Fruit fly (Drosophila melanogaster) whole organism, embryonic: ENCODE results near the gene CG5697.
A peak's percentile ranks its signal among the peaks of the same experiment; 100 is the strongest.

ENCODE experiments used
- ATbp ChIP-seq: fragments of 200-800 bp; sonication (Bioruptor generic); optimal IDR thresholded peaks from 2 replicates; lab custom pipeline; 2017; ENCODE audit warnings: missing biosample characterization, mild to moderate bottlenecking, missing genetic modification characterization, missing genetic modification reagents
- C15 ChIP-seq: fragments of 200-800 bp; sonication (Bioruptor generic); IDR thresholded peaks from 3 replicates; pipeline ENCODE4 v1.3.6; 2022; ENCODE audit warnings: missing biosample characterization, missing genetic modification characterization
- CG10274 ChIP-seq: fragments of 200-800 bp; sonication (Bioruptor generic); optimal IDR thresholded peaks from 3 replicates; lab custom pipeline; 2017; ENCODE audit warnings: missing biosample characterization, mild to moderate bottlenecking, missing genetic modification characterization
- CG10654 ChIP-seq: fragments of 200-800 bp; sonication (Bioruptor generic); optimal IDR thresholded peaks from 2 replicates; lab custom pipeline; 2016; ENCODE audit warnings: missing biosample characterization, missing genetic modification characterization
- CG14441 ChIP-seq: fragments of 200-800 bp; sonication (Bioruptor generic); IDR thresholded peaks from 2 replicates; pipeline ENCODE4 v1.3.6; 2022; ENCODE audit warnings: missing biosample characterization, missing genetic modification characterization
- CG14667 ChIP-seq: fragments of 200-800 bp; sonication (Bioruptor generic); IDR thresholded peaks from 2 replicates; pipeline ENCODE4 v1.3.6; 2022; ENCODE audit warnings: missing biosample characterization, missing genetic modification characterization
- CG15011 ChIP-seq: fragments of 200-800 bp; sonication (Bioruptor generic); optimal IDR thresholded peaks from 3 replicates; lab custom pipeline; 2018; ENCODE audit warnings: missing biosample characterization, mild to moderate bottlenecking, missing genetic modification characterization
- CG16779 ChIP-seq: fragments of 200-800 bp; sonication (Bioruptor generic); IDR thresholded peaks from 2 replicates; pipeline ENCODE4 v1.3.6; 2022; ENCODE audit warnings: missing biosample characterization, missing genetic modification characterization
- CG16815 ChIP-seq: fragments of 200-800 bp; sonication (Bioruptor generic); optimal IDR thresholded peaks from 3 replicates; lab custom pipeline; 2017; ENCODE audit warnings: missing biosample characterization, mild to moderate bottlenecking, missing genetic modification characterization
- CG17361 ChIP-seq: fragments of 200-800 bp; sonication (Bioruptor generic); IDR thresholded peaks from 3 replicates; pipeline ENCODE4 v1.3.6; 2022; ENCODE audit warnings: missing biosample characterization, missing genetic modification characterization
- CG17612 ChIP-seq: fragments of 200-800 bp; sonication (Bioruptor generic); IDR thresholded peaks from 2 replicates; pipeline ENCODE4 v1.3.6; 2022; ENCODE audit warnings: missing biosample characterization, missing genetic modification characterization
- CG1832 ChIP-seq: fragments of 200-800 bp; sonication (Bioruptor generic); optimal IDR thresholded peaks from 2 replicates; lab custom pipeline; 2017; ENCODE audit warnings: missing biosample characterization, mild to moderate bottlenecking, missing genetic modification characterization, inconsistent platforms
- CG33213 ChIP-seq: fragments of 200-800 bp; sonication (Bioruptor generic); optimal IDR thresholded peaks from 3 replicates; lab custom pipeline; 2016; ENCODE audit warnings: missing biosample characterization, missing genetic modification characterization
- CG34422 ChIP-seq: fragments of 200-800 bp; sonication (Bioruptor generic); IDR thresholded peaks from 3 replicates; pipeline ENCODE4 v1.3.6; 2022; ENCODE audit warnings: missing biosample characterization, missing genetic modification characterization
- CG3847 ChIP-seq: fragments of 200-800 bp; sonication (Bioruptor generic); IDR thresholded peaks from 2 replicates; pipeline ENCODE4 v1.3.6; 2022; ENCODE audit warnings: missing biosample characterization, missing genetic modification characterization
- CG43689 ChIP-seq: fragments of 200-800 bp; sonication (Bioruptor generic); IDR thresholded peaks from 2 replicates; pipeline ENCODE4 v1.3.6; 2022; ENCODE audit warnings: missing biosample characterization, missing genetic modification characterization
- CG4424 ChIP-seq: fragments of 200-800 bp; sonication (Bioruptor generic); optimal IDR thresholded peaks from 3 replicates; lab custom pipeline; 2016; ENCODE audit warnings: missing biosample characterization, missing genetic modification characterization
- CG4707 ChIP-seq: fragments of 200-800 bp; sonication (Bioruptor generic); optimal IDR thresholded peaks from 2 replicates; lab custom pipeline; 2018; ENCODE audit warnings: missing biosample characterization, mild to moderate bottlenecking, missing genetic modification characterization, moderate library complexity
- CG4854 ChIP-seq: fragments of 200-800 bp; sonication (Bioruptor generic); optimal IDR thresholded peaks from 2 replicates; lab custom pipeline; 2016; ENCODE audit warnings: missing biosample characterization, missing genetic modification characterization, inconsistent platforms
- CG6791 ChIP-seq: fragments of 200-800 bp; sonication (Bioruptor generic); IDR thresholded peaks from 3 replicates; pipeline ENCODE4 v1.3.6; 2022; ENCODE audit warnings: missing biosample characterization, missing genetic modification characterization; ENCODE audit not compliant: partially characterized antibody
- CG7987 ChIP-seq: fragments of 200-800 bp; sonication (Bioruptor generic); optimal IDR thresholded peaks from 2 replicates; lab custom pipeline; 2018; ENCODE audit warnings: missing biosample characterization, mild to moderate bottlenecking, missing genetic modification characterization, moderate library complexity
- CG8388 ChIP-seq: fragments of 200-800 bp; sonication (Bioruptor generic); optimal IDR thresholded peaks from 2 replicates; lab custom pipeline; 2019; ENCODE audit warnings: missing biosample characterization, mild to moderate bottlenecking, missing genetic modification characterization, moderate library complexity
- CG9932 ChIP-seq: fragments of 200-800 bp; sonication (Bioruptor generic); IDR thresholded peaks from 2 replicates; pipeline ENCODE4 v1.3.6; 2022; ENCODE audit warnings: missing biosample characterization, missing genetic modification characterization
- Dfd ChIP-seq, 2 experiments: fragments of >200 bp; optimal IDR thresholded peaks; 2 replicates each; lab custom pipeline; 2017; ENCODE audit warnings: missing biosample characterization in 2 of 2, missing genetic modification characterization in 2 of 2
- Fer2 ChIP-seq: fragments of 200-800 bp; sonication (Bioruptor generic); optimal IDR thresholded peaks from 2 replicates; lab custom pipeline; 2018; ENCODE audit warnings: missing biosample characterization, mild to moderate bottlenecking, missing genetic modification characterization, moderate library complexity
- Gsc ChIP-seq: fragments of 200-800 bp; sonication (Bioruptor generic); IDR thresholded peaks from 2 replicates; pipeline ENCODE4 v1.3.6; 2022; ENCODE audit warnings: missing biosample characterization, missing genetic modification characterization
- H15 ChIP-seq: fragments of 200-800 bp; sonication (Bioruptor generic); IDR thresholded peaks from 3 replicates; pipeline ENCODE4 v1.3.6; 2022; ENCODE audit warnings: missing biosample characterization, missing genetic modification characterization
- Hr39 ChIP-seq: fragments of >200 bp; optimal IDR thresholded peaks from 2 replicates; lab custom pipeline; 2017
- Med ChIP-seq: fragments of 200-800 bp; sonication (Bioruptor generic); peaks from one replicate; lab custom pipeline; 2016; ENCODE audit warnings: missing biosample characterization, missing genetic modification characterization, mild to moderate bottlenecking, inconsistent platforms, moderate library complexity
- Mrtf ChIP-seq: fragments of 200-800 bp; sonication (Bioruptor generic); IDR thresholded peaks from 3 replicates; pipeline ENCODE4 v1.3.6; 2022; ENCODE audit warnings: missing biosample characterization, missing genetic modification characterization
- Rfx ChIP-seq: fragments of 200-800 bp; sonication (Bioruptor generic); IDR thresholded peaks from 2 replicates; pipeline ENCODE4 v1.3.6; 2022; ENCODE audit warnings: missing biosample characterization, missing genetic modification characterization
- Scr ChIP-seq: fragments of 200-800 bp; sonication (Bioruptor generic); IDR thresholded peaks from 2 replicates; pipeline ENCODE4 v1.3.6; 2022; ENCODE audit warnings: missing biosample characterization, missing genetic modification characterization; ENCODE audit not compliant: partially characterized antibody
- Trl ChIP-seq, 3 experiments: fragments of >200 bp in 2 of 3; fragments of 200-800 bp in 1 of 3; sonication (Bioruptor generic) in 1 of 3; optimal IDR thresholded peaks; 2 replicates in 1 of 3; 3 replicates in 2 of 3; lab custom pipeline; 2016 to 2017; ENCODE audit warnings: missing biosample characterization in 1 of 3, missing genetic modification characterization in 1 of 3
- Usf ChIP-seq: fragments of 200-800 bp; sonication (Bioruptor generic); optimal IDR thresholded peaks from 2 replicates; lab custom pipeline; 2017; ENCODE audit warnings: missing genotype, missing biosample characterization, missing genetic modification characterization
- YL-1 ChIP-seq: fragments of 200-800 bp; sonication (Bioruptor generic); optimal IDR thresholded peaks from 3 replicates; lab custom pipeline; 2017; ENCODE audit warnings: missing biosample characterization, mild to moderate bottlenecking, missing genetic modification characterization
- ash1 ChIP-seq: fragments of 200-800 bp; sonication (Bioruptor generic); optimal IDR thresholded peaks from 2 replicates; lab custom pipeline; 2018; ENCODE audit warnings: missing biosample characterization, mild to moderate bottlenecking, missing genetic modification characterization
- ato ChIP-seq: fragments of 200-800 bp; sonication (Bioruptor generic); IDR thresholded peaks from 2 replicates; pipeline ENCODE4 v1.3.6; 2022; ENCODE audit warnings: missing biosample characterization, missing genetic modification characterization; ENCODE audit not compliant: partially characterized antibody
- bigmax ChIP-seq: fragments of 200-800 bp; sonication (Bioruptor generic); optimal IDR thresholded peaks from 2 replicates; lab custom pipeline; 2018; ENCODE audit warnings: missing biosample characterization, mild to moderate bottlenecking, missing genetic modification characterization
- cwo ChIP-seq: fragments of 200-800 bp; sonication (Bioruptor generic); optimal IDR thresholded peaks from 3 replicates; lab custom pipeline; 2017; ENCODE audit warnings: missing biosample characterization, missing genetic modification characterization, mild to moderate bottlenecking, moderate library complexity, missing genetic modification reagents
- da ChIP-seq: fragments of 200-800 bp; sonication (Bioruptor generic); optimal IDR thresholded peaks from 2 replicates; lab custom pipeline; 2016; ENCODE audit warnings: missing biosample characterization, missing genetic modification characterization
- dimm ChIP-seq: fragments of 200-800 bp; sonication (Bioruptor generic); IDR thresholded peaks from 2 replicates; pipeline ENCODE4 v1.3.6; 2022; ENCODE audit warnings: missing biosample characterization, missing genetic modification characterization
- lilli ChIP-seq: fragments of 200-800 bp; sonication (Bioruptor generic); optimal IDR thresholded peaks from 3 replicates; lab custom pipeline; 2016; ENCODE audit warnings: missing biosample characterization, missing genetic modification characterization
- lov ChIP-seq, 2 experiments: fragments of 200-800 bp in 1 of 2; fragments of >200 bp in 1 of 2; sonication (Bioruptor generic) in 1 of 2; IDR thresholded peaks in 1 of 2; optimal IDR thresholded peaks in 1 of 2; 2 replicates in 1 of 2; 3 replicates in 1 of 2; pipeline versions ENCODE4 v1.3.6 to Lab custom; 2017 to 2022; ENCODE audit warnings: missing biosample characterization in 1 of 2, missing genetic modification characterization in 1 of 2
- nerfin-1 ChIP-seq: fragments of 200-800 bp; sonication (Bioruptor generic); optimal IDR thresholded peaks from 3 replicates; lab custom pipeline; 2019; ENCODE audit warnings: missing biosample characterization, mild to moderate bottlenecking, missing genetic modification characterization, moderate library complexity
- odd ChIP-seq: fragments of 200-800 bp; sonication (Bioruptor generic); optimal IDR thresholded peaks from 2 replicates; lab custom pipeline; 2017; ENCODE audit warnings: missing biosample characterization, mild to moderate bottlenecking, missing genetic modification characterization
- org-1 ChIP-seq: fragments of 200-800 bp; sonication (Bioruptor generic); optimal IDR thresholded peaks from 2 replicates; lab custom pipeline; 2017; ENCODE audit warnings: missing biosample characterization, missing genetic modification characterization
- otp ChIP-seq: fragments of 200-800 bp; sonication (Bioruptor generic); IDR thresholded peaks from 3 replicates; pipeline ENCODE4, ENCODE4 v1.3.6; 2022; ENCODE audit warnings: missing biosample characterization, missing genetic modification characterization
- rib ChIP-seq: fragments of 200-800 bp; sonication (Bioruptor generic); IDR thresholded peaks from 2 replicates; pipeline ENCODE4 v1.3.6; 2022; ENCODE audit warnings: missing biosample characterization, missing genetic modification characterization
- sens ChIP-seq: fragments of 200-800 bp; sonication (Bioruptor generic); peaks from one replicate; lab custom pipeline; 2016; ENCODE audit warnings: missing biosample characterization, missing genetic modification characterization
- slp2 ChIP-seq: fragments of 200-800 bp; sonication (Bioruptor generic); optimal IDR thresholded peaks from 2 replicates; lab custom pipeline; 2016; ENCODE audit warnings: missing biosample characterization, missing genetic modification characterization
- unpg ChIP-seq: fragments of 200-800 bp; sonication (Bioruptor generic); optimal IDR thresholded peaks from 3 replicates; lab custom pipeline; 2018; ENCODE audit warnings: missing biosample characterization, mild to moderate bottlenecking, missing genetic modification characterization, moderate library complexity
- z ChIP-seq: fragments of 200-800 bp; sonication (Bioruptor generic); IDR thresholded peaks from 3 replicates; pipeline ENCODE4 v1.3.6; 2022; ENCODE audit warnings: missing biosample characterization, missing genetic modification characterization

The CG5697 gene

DNA sequence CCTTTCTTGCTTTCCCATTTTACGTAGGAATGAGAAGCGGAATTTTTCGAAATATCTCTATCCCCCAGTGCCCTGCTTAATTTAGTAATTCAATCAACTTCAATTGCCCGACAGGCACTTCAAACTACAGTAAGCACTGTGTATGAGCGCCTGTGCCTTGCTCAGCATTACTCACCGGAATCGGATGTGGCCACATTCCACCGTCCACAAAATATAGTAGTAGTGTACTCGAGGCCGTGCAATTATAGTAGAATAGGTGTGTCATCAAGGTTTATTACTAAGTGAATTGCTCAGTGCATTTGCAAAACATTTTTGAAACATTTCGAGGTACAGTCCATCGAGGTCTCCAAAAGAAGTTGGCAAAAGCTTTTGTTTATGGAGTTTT lies 49.9 kb downstream of the CG5697 start (continued):
- peak; percentile 30; the same call in 1 of the 2 replicates for TF ChIP-seq Rfx (GFP tag; lab: Robert Waterston, UW)
- TF ChIP-seq rib (GFP tag; lab: Robert Waterston, UW) = no peak
- no peak for TF ChIP-seq CG1832 (GFP tag; lab: Kevin White, UChicago)
- no peak for TF ChIP-seq odd
- TF ChIP-seq CG6791 = no peak
- TF ChIP-seq Med = peak; percentile 87
- TF ChIP-seq Usf (GFP tag; lab: Kevin White, UChicago) = no peak
- peak in 1 of 2 experiments; percentile 31 for TF ChIP-seq Trl (optimal IDR thresholded peaks at IDR 0.05; lab: Kevin White, UChicago)
- TF ChIP-seq Trl (GFP tag; optimal IDR thresholded peaks at IDR 0.05; lab: Kevin White, UChicago) = no peak
- TF ChIP-seq H15 = peak; percentile 30; the same call in 1 of the 3 replicates
- TF ChIP-seq CG14441 (GFP tag; lab: Robert Waterston, UW) = no peak; the same call in 1 of the 2 replicates
- TF ChIP-seq z (GFP tag; lab: Robert Waterston, UW) = no peak
- TF ChIP-seq CG16815 (GFP tag; lab: Kevin White, UChicago) = no peak
- TF ChIP-seq ato = no peak
- no peak for TF ChIP-seq da (GFP tag; lab: Kevin White, UChicago)
- no peak for TF ChIP-seq CG16779
- TF ChIP-seq CG10274 = no peak
- no peak for TF ChIP-seq C15 (GFP tag; lab: Robert Waterston, UW)
- TF ChIP-seq sens (GFP tag; lab: Kevin White, UChicago) = peak; percentile 66
- TF ChIP-seq lilli (GFP tag; lab: Kevin White, UChicago) = no peak
- TF ChIP-seq Fer2 = no peak
- no peak for TF ChIP-seq dimm (GFP tag; lab: Robert Waterston, UW)
- no peak for TF ChIP-seq org-1 (GFP tag; lab: Kevin White, UChicago)
- TF ChIP-seq CG3847 (GFP tag; lab: Robert Waterston, UW) = no peak
- no peak for TF ChIP-seq slp2
- TF ChIP-seq CG17361 = no peak
- no peak for TF ChIP-seq CG10654 (GFP tag; lab: Kevin White, UChicago)
- no peak for TF ChIP-seq YL-1 (GFP tag; lab: Kevin White, UChicago)
- TF ChIP-seq CG4424 (GFP tag; lab: Kevin White, UChicago) = no peak
- TF ChIP-seq Mrtf (GFP tag; lab: Robert Waterston, UW) = no peak
- TF ChIP-seq bigmax (GFP tag; lab: Kevin White, UChicago) = no peak
- TF ChIP-seq unpg = no peak
- TF ChIP-seq cwo (GFP tag; lab: Kevin White, UChicago) = no peak
- no peak for TF ChIP-seq CG14667 (GFP tag; lab: Robert Waterston, UW)
- TF ChIP-seq CG34422 (GFP tag; lab: Robert Waterston, UW) = no peak
- no peak for TF ChIP-seq CG17612 (GFP tag; lab: Robert Waterston, UW)
- TF ChIP-seq ash1 = no peak
- TF ChIP-seq CG7987 = no peak
- TF ChIP-seq CG43689 (GFP tag; lab: Robert Waterston, UW) = no peak
- TF ChIP-seq Hr39 (lab: Kevin White, UChicago) = no peak
- TF ChIP-seq Scr (GFP tag; lab: Robert Waterston, UW) = no peak
- no peak for TF ChIP-seq nerfin-1 (tag; lab: Kevin White, UChicago)
- TF ChIP-seq Gsc (GFP tag; lab: Robert Waterston, UW) = no peak
- no peak; the same call in 1 of the 2 replicates for TF ChIP-seq CG9932 (GFP tag; lab: Robert Waterston, UW)
- no peak for TF ChIP-seq CG4707
- TF ChIP-seq ATbp (GFP tag; lab: Kevin White, UChicago) = no peak
- no peak for TF ChIP-seq Dfd (GFP tag; optimal IDR thresholded peaks at IDR 0.05; lab: Kevin White, UChicago)
- TF ChIP-seq CG15011 (GFP tag; lab: Kevin White, UChicago) = no peak
- no peak for TF ChIP-seq lov (optimal IDR thresholded peaks at IDR 0.05; lab: Kevin White, UChicago)
- 0 out of 3 replicates have a peak, but pooled peaks have one; percentile 44 for TF ChIP-seq lov (GFP tag; IDR thresholded peaks at IDR 0.05; lab: Robert Waterston, UW)
- TF ChIP-seq CG33213 = no peak
- no peak for TF ChIP-seq CG4854 (GFP tag; lab: Kevin White, UChicago)
- TF ChIP-seq otp (GFP tag; lab: Robert Waterston, UW) = no peak
- TF ChIP-seq CG8388 (GFP tag; lab: Kevin White, UChicago) = no peak
